Fruit fly (Drosophila melanogaster) whole organism, embryonic: ENCODE results near the gene aop.

Source experiments
- ATbp ChIP-seq: fragments of 200-800 bp; sonication (Bioruptor generic); optimal IDR thresholded peaks from 2 replicates; lab custom pipeline; 2017; ENCODE audit warnings: missing biosample characterization, mild to moderate bottlenecking, missing genetic modification characterization, missing genetic modification reagents
- CG10462 ChIP-seq: fragments of 200-800 bp; sonication (Bioruptor generic); optimal IDR thresholded peaks from 2 replicates; lab custom pipeline; 2016; ENCODE audit warnings: missing biosample characterization, missing genetic modification characterization
- CG10565 ChIP-seq: fragments of 200-800 bp; sonication (Bioruptor generic); optimal IDR thresholded peaks from 3 replicates; lab custom pipeline; 2016; ENCODE audit warnings: missing biosample characterization, mild to moderate bottlenecking, missing genetic modification characterization
- CG10959 ChIP-seq: fragments of 200-800 bp; sonication (Bioruptor generic); IDR thresholded peaks from 2 replicates; pipeline ENCODE4 v1.3.6; 2022; ENCODE audit warnings: missing biosample characterization, missing genetic modification characterization
- CG12071 ChIP-seq: fragments of 200-800 bp; sonication (Bioruptor generic); optimal IDR thresholded peaks from 3 replicates; lab custom pipeline; 2018; ENCODE audit warnings: missing biosample characterization, mild to moderate bottlenecking, missing genetic modification characterization
- CG12744 ChIP-seq: fragments of 200-800 bp; sonication (Bioruptor generic); optimal IDR thresholded peaks from 2 replicates; lab custom pipeline; 2016; ENCODE audit warnings: missing biosample characterization, missing genetic modification characterization
- CG12942 ChIP-seq: fragments of 200-800 bp; sonication (Bioruptor generic); optimal IDR thresholded peaks from 3 replicates; lab custom pipeline; 2016; ENCODE audit warnings: missing biosample characterization, missing genetic modification characterization
- CG14965 ChIP-seq: fragments of 200-800 bp; sonication (Bioruptor generic); optimal IDR thresholded peaks from 2 replicates; lab custom pipeline; 2016; ENCODE audit warnings: missing biosample characterization, missing genetic modification characterization, borderline replicate concordance
- CG1647 ChIP-seq: fragments of 200-800 bp; sonication (Bioruptor generic); optimal IDR thresholded peaks from 3 replicates; lab custom pipeline; 2016; ENCODE audit warnings: missing biosample characterization, missing genetic modification characterization
- CG31224 ChIP-seq: fragments of 200-800 bp; sonication (Bioruptor generic); IDR thresholded peaks from 2 replicates; pipeline ENCODE4 v1.3.6; 2022; ENCODE audit warnings: missing biosample characterization, missing genetic modification characterization
- CG31441 ChIP-seq: fragments of 200-800 bp; sonication (Bioruptor generic); IDR thresholded peaks from 2 replicates; pipeline ENCODE4 v1.3.6; 2022; ENCODE audit warnings: missing biosample characterization, missing genetic modification characterization
- CG32767 ChIP-seq: fragments of 200-800 bp; sonication (Bioruptor generic); IDR thresholded peaks from 2 replicates; pipeline ENCODE4 v1.3.6; 2022; ENCODE audit warnings: missing biosample characterization, missing genetic modification characterization
- CG3407 ChIP-seq: fragments of 200-800 bp; sonication (Bioruptor generic); optimal IDR thresholded peaks from 2 replicates; lab custom pipeline; 2018; ENCODE audit warnings: missing biosample characterization, mild to moderate bottlenecking, missing genetic modification characterization
- CG34224 ChIP-seq: fragments of 200-800 bp; sonication (Bioruptor generic); IDR thresholded peaks from 3 replicates; pipeline ENCODE4 v1.3.6; 2022; ENCODE audit warnings: missing biosample characterization, missing genetic modification characterization; ENCODE audit not compliant: partially characterized antibody
- CG4328 ChIP-seq: fragments of 200-800 bp; sonication (Bioruptor generic); optimal IDR thresholded peaks from 3 replicates; lab custom pipeline; 2017; ENCODE audit warnings: missing biosample characterization, missing genetic modification reagents, missing genetic modification characterization
- CG43689 ChIP-seq: fragments of 200-800 bp; sonication (Bioruptor generic); IDR thresholded peaks from 2 replicates; pipeline ENCODE4 v1.3.6; 2022; ENCODE audit warnings: missing biosample characterization, missing genetic modification characterization
- CG6254 ChIP-seq: fragments of 200-800 bp; sonication (Bioruptor generic); optimal IDR thresholded peaks from 3 replicates; lab custom pipeline; 2017; ENCODE audit warnings: mild to moderate bottlenecking, missing biosample characterization, missing genetic modification reagents, missing genetic modification characterization
- CG7357 ChIP-seq: fragments of 200-800 bp; sonication (Bioruptor generic); IDR thresholded peaks from 3 replicates; pipeline ENCODE4 v1.3.6; 2022; ENCODE audit warnings: missing biosample characterization, missing genetic modification characterization
- CG8944 ChIP-seq: fragments of 200-800 bp; sonication (Bioruptor generic); optimal IDR thresholded peaks from 3 replicates; lab custom pipeline; 2016; ENCODE audit warnings: missing biosample characterization, missing genetic modification characterization
- CHES-1-like ChIP-seq: fragments of 200-800 bp; sonication (Bioruptor generic); optimal IDR thresholded peaks from 2 replicates; lab custom pipeline; 2016; ENCODE audit warnings: missing biosample characterization, missing genetic modification characterization
- D ChIP-seq, 2 experiments: fragments of 200-800 bp in 1 of 2; fragments of >200 bp in 1 of 2; sonication (Bioruptor generic) in 1 of 2; optimal IDR thresholded peaks; 2 replicates in 1 of 2; 3 replicates in 1 of 2; lab custom pipeline; 2017; ENCODE audit warnings: mild to moderate bottlenecking in 1 of 2, missing biosample characterization in 1 of 2, missing genetic modification characterization in 1 of 2, missing genetic modification reagents in 1 of 2
- D19B ChIP-seq: fragments of 200-800 bp; sonication (Bioruptor generic); optimal IDR thresholded peaks from 2 replicates; lab custom pipeline; 2017; ENCODE audit warnings: missing biosample characterization, mild to moderate bottlenecking, missing genetic modification characterization
- Elba2 ChIP-seq: fragments of 200-800 bp; sonication (Bioruptor generic); optimal IDR thresholded peaks from 3 replicates; lab custom pipeline; 2016; ENCODE audit warnings: missing biosample characterization, missing genetic modification characterization
- HLH4C ChIP-seq: fragments of 200-800 bp; sonication (Bioruptor generic); IDR thresholded peaks from 3 replicates; pipeline ENCODE4 v1.3.6; 2022; ENCODE audit warnings: missing biosample characterization, missing genetic modification characterization; ENCODE audit not compliant: partially characterized antibody
- MBD-R2 ChIP-seq: fragments of 200-800 bp; sonication (Bioruptor generic); IDR thresholded peaks from 2 replicates; pipeline ENCODE4 v1.3.6; 2022; ENCODE audit warnings: missing biosample characterization, missing genetic modification characterization
- Mad ChIP-seq: fragments of 200-800 bp; sonication (Bioruptor generic); optimal IDR thresholded peaks from 2 replicates; lab custom pipeline; 2016; ENCODE audit warnings: missing biosample characterization, missing genetic modification characterization
- NfI ChIP-seq: fragments of 200-800 bp; sonication (Bioruptor generic); optimal IDR thresholded peaks from 3 replicates; lab custom pipeline; 2018; ENCODE audit warnings: missing biosample characterization, mild to moderate bottlenecking, missing genetic modification characterization, moderate library complexity
- TFAM ChIP-seq: fragments of 200-800 bp; sonication (Bioruptor generic); optimal IDR thresholded peaks from 2 replicates; lab custom pipeline; 2017; ENCODE audit warnings: missing biosample characterization, missing genetic modification characterization, inconsistent platforms
- Trl ChIP-seq, 3 experiments: fragments of >200 bp in 2 of 3; fragments of 200-800 bp in 1 of 3; sonication (Bioruptor generic) in 1 of 3; optimal IDR thresholded peaks; 2 replicates in 1 of 3; 3 replicates in 2 of 3; lab custom pipeline; 2016 to 2017; ENCODE audit warnings: missing biosample characterization in 1 of 3, missing genetic modification characterization in 1 of 3
- abd-A ChIP-seq: fragments of 200-800 bp; sonication (Bioruptor generic); optimal IDR thresholded peaks from 3 replicates; lab custom pipeline; 2019; ENCODE audit warnings: missing biosample characterization, mild to moderate bottlenecking, missing genetic modification characterization, moderate library complexity
- ase ChIP-seq: fragments of 200-800 bp; sonication (Bioruptor generic); IDR thresholded peaks from 3 replicates; pipeline ENCODE4 v1.3.6; 2022; ENCODE audit warnings: missing biosample characterization, missing genetic modification characterization
- ato ChIP-seq: fragments of 200-800 bp; sonication (Bioruptor generic); IDR thresholded peaks from 2 replicates; pipeline ENCODE4 v1.3.6; 2022; ENCODE audit warnings: missing biosample characterization, missing genetic modification characterization; ENCODE audit not compliant: partially characterized antibody
- chm ChIP-seq: fragments of 200-800 bp; sonication (Bioruptor generic); IDR thresholded peaks from 2 replicates; pipeline ENCODE4 v1.3.6; 2022; ENCODE audit warnings: missing biosample characterization, missing genetic modification characterization
- crp ChIP-seq, 2 experiments: fragments of 200-800 bp; sonication (Bioruptor generic); optimal IDR thresholded peaks; 2 replicates in 1 of 2; 3 replicates in 1 of 2; lab custom pipeline; 2017; ENCODE audit warnings: missing biosample characterization in 2 of 2, missing genetic modification characterization in 2 of 2, mild to moderate bottlenecking in 1 of 2, moderate library complexity in 1 of 2
- cwo ChIP-seq: fragments of 200-800 bp; sonication (Bioruptor generic); optimal IDR thresholded peaks from 3 replicates; lab custom pipeline; 2017; ENCODE audit warnings: missing biosample characterization, missing genetic modification characterization, mild to moderate bottlenecking, moderate library complexity, missing genetic modification reagents
- danr ChIP-seq: fragments of 200-800 bp; sonication (Bioruptor generic); IDR thresholded peaks from 2 replicates; pipeline ENCODE4 v1.3.6; 2022; ENCODE audit warnings: missing biosample characterization, missing genetic modification characterization
- ftz-f1 ChIP-seq: fragments of 200-800 bp; sonication (Bioruptor generic); optimal IDR thresholded peaks from 2 replicates; lab custom pipeline; 2016; ENCODE audit warnings: missing biosample characterization, missing genetic modification characterization
- gfzf ChIP-seq: fragments of 200-800 bp; sonication (Bioruptor generic); optimal IDR thresholded peaks from 2 replicates; lab custom pipeline; 2016; ENCODE audit warnings: missing biosample characterization, mild to moderate bottlenecking, missing genetic modification characterization, moderate library complexity
- her ChIP-seq: fragments of 200-800 bp; sonication (Bioruptor generic); optimal IDR thresholded peaks from 2 replicates; lab custom pipeline; 2016; ENCODE audit warnings: missing biosample characterization, missing genetic modification characterization
- hth ChIP-seq: fragments of >200 bp; optimal IDR thresholded peaks from 2 replicates; lab custom pipeline; 2017; ENCODE audit warnings: inconsistent platforms
- jing ChIP-seq: fragments of 200-800 bp; sonication (Bioruptor generic); optimal IDR thresholded peaks from 2 replicates; lab custom pipeline; 2018; ENCODE audit warnings: missing biosample characterization, mild to moderate bottlenecking, missing genetic modification characterization
- mirr ChIP-seq: fragments of 200-800 bp; sonication (Bioruptor generic); optimal IDR thresholded peaks from 3 replicates; lab custom pipeline; 2018; ENCODE audit warnings: missing biosample characterization, mild to moderate bottlenecking, missing genetic modification characterization
- peb ChIP-seq: fragments of 200-800 bp; sonication (Bioruptor generic); IDR thresholded peaks from 2 replicates; pipeline ENCODE4 v1.3.6; 2022; ENCODE audit warnings: missing biosample characterization, missing genetic modification characterization
- pfk ChIP-seq: fragments of 200-800 bp; sonication (Bioruptor generic); optimal IDR thresholded peaks from 2 replicates; lab custom pipeline; 2018; ENCODE audit warnings: missing biosample characterization, mild to moderate bottlenecking, missing genetic modification characterization, moderate library complexity
- pros ChIP-seq: fragments of 200-800 bp; sonication (Bioruptor generic); optimal IDR thresholded peaks from 3 replicates; lab custom pipeline; 2019; ENCODE audit warnings: missing biosample characterization, mild to moderate bottlenecking, missing genetic modification characterization, moderate library complexity
- sim ChIP-seq: fragments of 200-800 bp; sonication (Bioruptor generic); IDR thresholded peaks from 2 replicates; pipeline ENCODE4 v1.3.6; 2022; ENCODE audit warnings: missing biosample characterization, missing genetic modification characterization
- slbo ChIP-seq: fragments of 200-800 bp; sonication (Bioruptor generic); IDR thresholded peaks from 2 replicates; pipeline ENCODE4 v1.3.6; 2022; ENCODE audit warnings: missing biosample characterization, missing genetic modification characterization
- sob ChIP-seq: fragments of 200-800 bp; sonication (Bioruptor generic); IDR thresholded peaks from 2 replicates; pipeline ENCODE4 v1.3.6; 2022; ENCODE audit warnings: missing biosample characterization, missing genetic modification characterization
- vnd ChIP-seq: fragments of 200-800 bp; sonication (Bioruptor generic); IDR thresholded peaks from 3 replicates; pipeline ENCODE4 v1.3.6; 2022; ENCODE audit warnings: missing biosample characterization, missing genetic modification characterization; ENCODE audit not compliant: partially characterized antibody
- vvl ChIP-seq: fragments of 200-800 bp; sonication (Bioruptor generic); IDR thresholded peaks from 2 replicates; pipeline ENCODE4 v1.3.6; 2022; ENCODE audit warnings: missing biosample characterization, missing genetic modification characterization

Gene aop

DNA sequence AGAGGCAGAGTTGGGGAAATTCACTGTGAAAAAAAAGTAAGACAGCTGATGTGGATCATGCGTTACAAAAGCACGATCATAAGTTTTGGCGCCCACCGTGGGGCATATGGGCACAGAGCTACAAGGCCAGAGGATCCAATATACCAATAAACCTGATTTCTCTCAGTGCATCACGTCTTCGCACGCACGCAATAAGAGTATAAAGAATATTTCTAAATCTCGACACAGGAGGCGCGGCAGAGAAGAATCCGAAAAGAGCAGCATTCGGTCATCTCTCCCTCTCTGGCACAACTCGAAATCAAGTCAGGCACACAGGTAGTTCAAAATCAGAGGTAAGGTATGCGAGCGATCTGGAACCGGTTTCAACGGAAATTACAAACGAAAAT is 15.0 kb downstream of the aop start (continued):
- peak; percentile 71 for TF ChIP-seq CG10462 (GFP tag; lab: Kevin White, UChicago)
- TF ChIP-seq CG32767 = peak; percentile 82
- TF ChIP-seq danr (GFP tag; lab: Robert Waterston, UW) = peak; percentile 84
- TF ChIP-seq cwo (GFP tag; lab: Kevin White, UChicago) = peak; percentile 71
- peak; percentile 15 for TF ChIP-seq abd-A
- TF ChIP-seq CG12071 = peak; percentile 61
- TF ChIP-seq D (optimal IDR thresholded peaks at IDR 0.05; lab: Kevin White, UChicago) = no peak
- peak; percentile 91 for TF ChIP-seq D (GFP tag; optimal IDR thresholded peaks at IDR 0.05; lab: Kevin White, UChicago)
- peak; percentile 29 for TF ChIP-seq D19B
- peak; percentile 98 for TF ChIP-seq chm
- no peak for TF ChIP-seq mirr (GFP tag; lab: Kevin White, UChicago)
- peak; percentile 83 for TF ChIP-seq Elba2
- TF ChIP-seq crp (GFP tag; optimal IDR thresholded peaks at IDR 0.05; lab: Kevin White, UChicago) = peak in 1 of 2 experiments; percentile 63
- peak; percentile 45 for TF ChIP-seq CG4328 (GFP tag; lab: Kevin White, UChicago)
- peak; percentile 91 for TF ChIP-seq CG31441 (GFP tag; lab: Robert Waterston, UW)
- TF ChIP-seq jing = peak; percentile 82
- TF ChIP-seq sob (GFP tag; lab: Robert Waterston, UW) = peak; percentile 90
- no peak for TF ChIP-seq pfk (GFP tag; lab: Kevin White, UChicago)
- TF ChIP-seq gfzf = no peak
- TF ChIP-seq pros (GFP tag; lab: Kevin White, UChicago) = peak; percentile 63
- TF ChIP-seq vvl (GFP tag; lab: Robert Waterston, UW) = peak; percentile 96
- TF ChIP-seq CG12744 (GFP tag; lab: Kevin White, UChicago) = peak; percentile 64
- TF ChIP-seq Mad (GFP tag; lab: Kevin White, UChicago) = peak; percentile 93
- peak; percentile 35 to 38 for TF ChIP-seq Trl (optimal IDR thresholded peaks at IDR 0.05; lab: Kevin White, UChicago)
- peak; percentile 81 for TF ChIP-seq Trl (GFP tag; optimal IDR thresholded peaks at IDR 0.05; lab: Kevin White, UChicago)
- TF ChIP-seq CHES-1-like (GFP tag; lab: Kevin White, UChicago) = peak; percentile 96
- TF ChIP-seq CG6254 = peak; percentile 85
- no peak for TF ChIP-seq CG34224 (GFP tag; lab: Robert Waterston, UW)
- TF ChIP-seq CG10565 = peak; percentile 17
- peak; percentile 60 for TF ChIP-seq TFAM
- TF ChIP-seq NfI (GFP tag; lab: Kevin White, UChicago) = peak; percentile 74
- TF ChIP-seq CG31224 (GFP tag; lab: Robert Waterston, UW) = peak; percentile 83
- peak; percentile 90 for TF ChIP-seq CG8944 (GFP tag; lab: Kevin White, UChicago)
- peak; percentile 93 for TF ChIP-seq sim (GFP tag; lab: Robert Waterston, UW)
- peak; percentile 92 for TF ChIP-seq slbo (GFP tag; lab: Robert Waterston, UW)
- peak; percentile 98 for TF ChIP-seq CG10959
- TF ChIP-seq ftz-f1 (GFP tag; lab: Kevin White, UChicago) = peak; percentile 39
- peak; percentile 67; the same call in 1 of the 2 replicates for TF ChIP-seq MBD-R2 (GFP tag; lab: Robert Waterston, UW)
- no peak for TF ChIP-seq HLH4C
- peak; percentile 78 for TF ChIP-seq her (GFP tag; lab: Kevin White, UChicago)
- TF ChIP-seq ato (GFP tag; lab: Robert Waterston, UW) = no peak
- TF ChIP-seq CG1647 = peak; percentile 72
- peak; percentile 81 for TF ChIP-seq CG12942 (GFP tag; lab: Kevin White, UChicago)
- no peak for TF ChIP-seq hth (lab: Kevin White, UChicago)
- TF ChIP-seq ase (GFP tag; lab: Robert Waterston, UW) = peak; percentile 90
- TF ChIP-seq CG43689 (GFP tag; lab: Robert Waterston, UW) = peak; percentile 65
- TF ChIP-seq vnd (GFP tag; lab: Robert Waterston, UW) = no peak
- peak; percentile 90 for TF ChIP-seq peb (GFP tag; lab: Robert Waterston, UW)
- TF ChIP-seq CG3407 (GFP tag; lab: Kevin White, UChicago) = peak; percentile 84
- peak; percentile 85 for TF ChIP-seq CG7357 (GFP tag; lab: Robert Waterston, UW)
- TF ChIP-seq CG14965 (GFP tag; lab: Kevin White, UChicago) = peak; percentile 40
- peak; percentile 89 for TF ChIP-seq ATbp (GFP tag; lab: Kevin White, UChicago)
